Fruit fly (Drosophila melanogaster): Measurements from ENCODE around the gene Syt1.

Syt1 gene

dm6 chr2L:2728577-2728976 lies 71.2 kb downstream of the Syt1 start:
- TF ChIP-seq dl (GFP tag; optimal IDR thresholded peaks at IDR 0.05; ENCODE audit: insufficient read depth in 1 of 2, partially characterized antibody in 2 of 2) (no peak), sage (GFP tag; optimal IDR thresholded peaks at IDR 0.05) (no peak), ey (GFP tag; optimal IDR thresholded peaks at IDR 0.05) (no peak), CG32264 (GFP tag; optimal IDR thresholded peaks at IDR 0.05) (no peak), Sp1 (GFP tag; optimal IDR thresholded peaks at IDR 0.05) (no peak), sv (GFP tag; optimal IDR thresholded peaks at IDR 0.05) (no peak), CG9705 (GFP tag; optimal IDR thresholded peaks at IDR 0.05) (no peak), psq (GFP tag; optimal IDR thresholded peaks at IDR 0.05) (no peak), h (GFP tag; optimal IDR thresholded peaks at IDR 0.05) (no peak), Jra (GFP tag; optimal IDR thresholded peaks at IDR 0.05) (no peak), Dif (GFP tag; optimal IDR thresholded peaks at IDR 0.05; ENCODE audit: partially characterized antibody) (no peak), Hnf4 (GFP tag; optimal IDR thresholded peaks at IDR 0.05) (no peak), tai (GFP tag; optimal IDR thresholded peaks at IDR 0.05) (no peak), Myc (optimal IDR thresholded peaks at IDR 0.05) (no peak), dsf (GFP tag; optimal IDR thresholded peaks at IDR 0.05; ENCODE audit: borderline replicate concordance) (no peak), brk (GFP tag; optimal IDR thresholded peaks at IDR 0.05) (no peak), lola (GFP tag; optimal IDR thresholded peaks at IDR 0.05) (no peak)

dm6 chr2L:2727812-2728211 lies 72.0 kb downstream of the Syt1 start:
- TF ChIP-seq ey (GFP tag; optimal IDR thresholded peaks at IDR 0.05) (no peak), jim (GFP tag; optimal IDR thresholded peaks at IDR 0.05) (no peak), sage (GFP tag; optimal IDR thresholded peaks at IDR 0.05) (no peak), HLH106 (tag; optimal IDR thresholded peaks at IDR 0.05) (no peak), psq (GFP tag; optimal IDR thresholded peaks at IDR 0.05) (no peak), dmrt93B (GFP tag; optimal IDR thresholded peaks at IDR 0.05) (no peak), tai (GFP tag; optimal IDR thresholded peaks at IDR 0.05) (no peak)

- no peak for TF ChIP-seq CrebA (GFP tag; optimal IDR thresholded peaks at IDR 0.05; ENCODE audit: borderline replicate concordance)
- TF ChIP-seq dl (GFP tag; optimal IDR thresholded peaks at IDR 0.05; ENCODE audit: insufficient read depth in 1 of 2, partially characterized antibody in 2 of 2) = no peak
- TF ChIP-seq sv (GFP tag; optimal IDR thresholded peaks at IDR 0.05) = no peak
- TF ChIP-seq Mio (GFP tag; optimal IDR thresholded peaks at IDR 0.05) = no peak
- TF ChIP-seq CG9705 (GFP tag; optimal IDR thresholded peaks at IDR 0.05) = no peak
- no peak for TF ChIP-seq N (GFP tag; optimal IDR thresholded peaks at IDR 0.05)
- TF ChIP-seq dsf (GFP tag; optimal IDR thresholded peaks at IDR 0.05; ENCODE audit: borderline replicate concordance) = no peak
- TF ChIP-seq pan (optimal IDR thresholded peaks at IDR 0.05) = no peak
- no peak for TF ChIP-seq jim (GFP tag; optimal IDR thresholded peaks at IDR 0.05)
- no peak for TF ChIP-seq psq (GFP tag; optimal IDR thresholded peaks at IDR 0.05)
- TF ChIP-seq OdsH (GFP tag; optimal IDR thresholded peaks at IDR 0.05) = no peak
- TF ChIP-seq sage (GFP tag; optimal IDR thresholded peaks at IDR 0.05) = no peak
- no peak for TF ChIP-seq Hnf4 (GFP tag; optimal IDR thresholded peaks at IDR 0.05)
- TF ChIP-seq rgr (GFP tag; optimal IDR thresholded peaks at IDR 0.05) = no peak
- no peak for TF ChIP-seq ey (GFP tag; optimal IDR thresholded peaks at IDR 0.05)
- TF ChIP-seq foxo (GFP tag; optimal IDR thresholded peaks at IDR 0.05) = no peak
- TF ChIP-seq Myc (optimal IDR thresholded peaks at IDR 0.05) = no peak
- TF ChIP-seq Vsx2 (GFP tag; optimal IDR thresholded peaks at IDR 0.05; ENCODE audit: partially characterized antibody) = no peak
- TF ChIP-seq Dif (GFP tag; optimal IDR thresholded peaks at IDR 0.05; ENCODE audit: partially characterized antibody) = no peak
- no peak for TF ChIP-seq brk (GFP tag; optimal IDR thresholded peaks at IDR 0.05)
Measured at dm6 chr2L:2727364-2727763, 72.4 kb downstream of the Syt1 start.

- TF ChIP-seq Mio (GFP tag; optimal IDR thresholded peaks at IDR 0.05) = no peak
- no peak for TF ChIP-seq sage (GFP tag; optimal IDR thresholded peaks at IDR 0.05)
- TF ChIP-seq GATAd (GFP tag; optimal IDR thresholded peaks at IDR 0.05) = no peak
- no peak for TF ChIP-seq HLH106 (tag; optimal IDR thresholded peaks at IDR 0.05)
- no peak for TF ChIP-seq OdsH (GFP tag; optimal IDR thresholded peaks at IDR 0.05)
- no peak for TF ChIP-seq Hr78 (GFP tag; optimal IDR thresholded peaks at IDR 0.05)
- no peak for TF ChIP-seq pan (optimal IDR thresholded peaks at IDR 0.05)
- no peak for TF ChIP-seq Abd-B (GFP tag; optimal IDR thresholded peaks at IDR 0.05)
- no peak for TF ChIP-seq Hnf4 (GFP tag; optimal IDR thresholded peaks at IDR 0.05)
- TF ChIP-seq woc (GFP tag; optimal IDR thresholded peaks at IDR 0.05) = no peak
- TF ChIP-seq Dfd (GFP tag; optimal IDR thresholded peaks at IDR 0.05) = no peak
- TF ChIP-seq tai (GFP tag; optimal IDR thresholded peaks at IDR 0.05) = no peak
- no peak for TF ChIP-seq dl (GFP tag; optimal IDR thresholded peaks at IDR 0.05; ENCODE audit: insufficient read depth in 1 of 2, partially characterized antibody in 2 of 2)
- TF ChIP-seq Jra (GFP tag; optimal IDR thresholded peaks at IDR 0.05) = no peak
- no peak for TF ChIP-seq lola (GFP tag; optimal IDR thresholded peaks at IDR 0.05)
- TF ChIP-seq CG32264 (GFP tag; optimal IDR thresholded peaks at IDR 0.05) = no peak
- TF ChIP-seq CrebA (GFP tag; optimal IDR thresholded peaks at IDR 0.05; ENCODE audit: borderline replicate concordance) = no peak
- TF ChIP-seq brk (GFP tag; optimal IDR thresholded peaks at IDR 0.05) = no peak
Measured at dm6 chr2L:2725374-2725773, 74.4 kb downstream of the Syt1 start, which contains the start of gene CG31689. Gene CG31689 (plus strand): TSS chr2L:2725674.

Measured in whole organism, wandering third instar larva.